Worm (Caenorhabditis elegans) whole organism, young adult: ENCODE results near the gene F47B8.3.

ENCODE experiments used
- atf-7 ChIP-seq: sonication (generic microtip); optimal IDR thresholded peaks from 2 replicates; lab custom pipeline; 2017; ENCODE audit warnings: mild to moderate bottlenecking, missing genetic modification characterization, missing compliant biosample characterization
- madf-10 ChIP-seq: sonication (generic microtip); optimal IDR thresholded peaks from 2 replicates; lab custom pipeline; 2016; ENCODE audit warnings: mild to moderate bottlenecking, missing genetic modification characterization, missing compliant biosample characterization
- pha-4 ChIP-seq: fragments of 150-350 bp; sonication (generic microtip); optimal IDR thresholded peaks from 2 replicates; lab custom pipeline; 2014; ENCODE audit warnings: missing biosample characterization, missing genetic modification reagents, missing genetic modification characterization
- zim-3 ChIP-seq: sonication (generic microtip); optimal IDR thresholded peaks from 2 replicates; lab custom pipeline; 2017; ENCODE audit warnings: mild to moderate bottlenecking, missing genetic modification characterization, moderate library complexity, missing compliant biosample characterization

ce11 chrV:14320246-14320645 lies 2.6 kb downstream of the F47B8.3 start, which contains the start of gene F47B8.14:
- TF ChIP-seq atf-7 (tag; lab: Kevin White, UChicago): no peak
- TF ChIP-seq madf-10: no peak
- TF ChIP-seq zim-3: no peak
- TF ChIP-seq pha-4: no peak
